Worm (Caenorhabditis elegans) whole organism, late embryonic: ENCODE measurements around the gene pccb-1.

ENCODE experiments used
- ama-1 ChIP-seq: fragments of 150-350 bp; optimal IDR thresholded peaks from 2 replicates; lab custom pipeline; 2014
- fkh-10 ChIP-seq: fragments of 150-350 bp; optimal IDR thresholded peaks from 2 replicates; lab custom pipeline; 2014; ENCODE audit warnings: missing biosample characterization, missing genetic modification reagents, missing genetic modification characterization
- pax-1 ChIP-seq: fragments of 150-350 bp; optimal IDR thresholded peaks from 2 replicates; lab custom pipeline; 2014; ENCODE audit warnings: missing biosample characterization, missing genetic modification characterization
- sox-4 ChIP-seq: sonication (generic microtip); optimal IDR thresholded peaks from 2 replicates; lab custom pipeline; 2017; ENCODE audit warnings: mild to moderate bottlenecking, missing genetic modification characterization, inconsistent platforms, missing compliant biosample characterization

DNA sequence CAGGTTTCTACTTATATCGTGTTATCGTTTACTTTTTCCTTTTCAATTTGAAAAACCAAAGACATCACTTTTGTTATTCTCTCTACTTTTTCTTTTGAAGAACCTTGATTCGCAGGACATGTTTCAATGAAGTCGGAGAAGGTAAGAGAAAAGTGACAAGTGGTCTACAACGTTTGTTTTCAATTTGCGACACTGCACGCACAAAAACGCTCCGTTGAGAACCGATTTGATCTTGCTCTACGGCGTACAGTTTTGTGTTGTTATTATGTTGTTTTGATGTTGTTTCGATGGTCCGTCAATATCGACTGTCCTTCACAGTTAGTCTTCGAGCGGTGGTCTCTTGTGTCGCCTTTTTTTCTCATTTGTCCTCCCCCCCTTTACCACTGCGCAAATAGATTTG is at the start of gene pccb-1:
- TF ChIP-seq ama-1 (lab: Kevin White, UChicago) (no peak), sox-4 (tag; lab: Kevin White, UChicago) (no peak), fkh-10 (GFP tag; lab: Kevin White, UChicago) (no peak), pax-1 (tag; lab: Kevin White, UChicago) (no peak)
